Fruit fly (Drosophila melanogaster) whole organism, embryonic: ENCODE data around the gene CG11698.

Experiments
- ATbp ChIP-seq: fragments of 200-800 bp; sonication (Bioruptor generic); optimal IDR thresholded peaks from 2 replicates; lab custom pipeline; 2017; ENCODE audit warnings: missing biosample characterization, mild to moderate bottlenecking, missing genetic modification characterization, missing genetic modification reagents
- Atf3 ChIP-seq: fragments of 200-800 bp; sonication (Bioruptor generic); optimal IDR thresholded peaks from 3 replicates; lab custom pipeline; 2016; ENCODE audit warnings: missing biosample characterization, missing genetic modification characterization
- CG10366 ChIP-seq: fragments of 200-800 bp; sonication (Bioruptor generic); IDR thresholded peaks from 2 replicates; pipeline ENCODE4 v1.3.6; 2022; ENCODE audit warnings: missing biosample characterization, missing genetic modification characterization
- CG11093 ChIP-seq: fragments of 200-800 bp; sonication (Bioruptor generic); IDR thresholded peaks from 3 replicates; pipeline ENCODE4 v1.3.6; 2022; ENCODE audit warnings: missing biosample characterization, missing genetic modification characterization
- CG12104 ChIP-seq: fragments of 200-800 bp; sonication (Bioruptor generic); optimal IDR thresholded peaks from 3 replicates; lab custom pipeline; 2016; ENCODE audit warnings: missing biosample characterization, missing genetic modification characterization
- CG13624 ChIP-seq: fragments of 200-800 bp; sonication (Bioruptor generic); optimal IDR thresholded peaks from 2 replicates; lab custom pipeline; 2016; ENCODE audit warnings: missing biosample characterization, missing genetic modification characterization
- CG15073 ChIP-seq: fragments of 200-800 bp; sonication (Bioruptor generic); optimal IDR thresholded peaks from 2 replicates; lab custom pipeline; 2016; ENCODE audit warnings: missing biosample characterization, missing genetic modification characterization
- CG15479 ChIP-seq: fragments of 200-800 bp; sonication (Bioruptor generic); optimal IDR thresholded peaks from 3 replicates; lab custom pipeline; 2019; ENCODE audit warnings: missing biosample characterization, mild to moderate bottlenecking, missing genetic modification characterization, moderate library complexity
- CG1603 ChIP-seq: fragments of 200-800 bp; sonication (Bioruptor generic); optimal IDR thresholded peaks from 2 replicates; lab custom pipeline; 2019; ENCODE audit warnings: missing biosample characterization, mild to moderate bottlenecking, missing genetic modification characterization, moderate library complexity
- CG16815 ChIP-seq: fragments of 200-800 bp; sonication (Bioruptor generic); optimal IDR thresholded peaks from 3 replicates; lab custom pipeline; 2017; ENCODE audit warnings: missing biosample characterization, mild to moderate bottlenecking, missing genetic modification characterization
- CG2889 ChIP-seq: fragments of 200-800 bp; sonication (Bioruptor generic); IDR thresholded peaks from 3 replicates; pipeline ENCODE4 v1.3.6; 2022; ENCODE audit warnings: missing biosample characterization, missing genetic modification characterization
- CG30020 ChIP-seq: fragments of 200-800 bp; optimal IDR thresholded peaks from 2 replicates; lab custom pipeline; 2019; ENCODE audit warnings: missing biosample characterization, mild to moderate bottlenecking, missing genetic modification characterization, moderate library complexity
- CG31388 ChIP-seq: fragments of 200-800 bp; sonication (Bioruptor generic); optimal IDR thresholded peaks from 2 replicates; lab custom pipeline; 2016; ENCODE audit warnings: missing biosample characterization, missing genetic modification characterization
- CG3163 ChIP-seq: fragments of 200-800 bp; sonication (Bioruptor generic); optimal IDR thresholded peaks from 3 replicates; lab custom pipeline; 2016; ENCODE audit warnings: missing biosample characterization, missing genetic modification characterization
- CG3726 ChIP-seq: fragments of 200-800 bp; sonication (Bioruptor generic); IDR thresholded peaks from 3 replicates; pipeline ENCODE4, ENCODE4 v1.3.6; 2022; ENCODE audit warnings: missing biosample characterization, missing genetic modification characterization
- CG6654 ChIP-seq: fragments of 200-800 bp; sonication (Bioruptor generic); optimal IDR thresholded peaks from 2 replicates; lab custom pipeline; 2017; ENCODE audit warnings: missing biosample characterization, mild to moderate bottlenecking, missing genetic modification characterization
- CG7556 ChIP-seq: fragments of 200-800 bp; sonication (Bioruptor generic); optimal IDR thresholded peaks from 2 replicates; lab custom pipeline; 2017; ENCODE audit warnings: missing biosample characterization, mild to moderate bottlenecking, missing genetic modification characterization
- CG7839 ChIP-seq: fragments of 200-800 bp; sonication (Bioruptor generic); optimal IDR thresholded peaks from 3 replicates; lab custom pipeline; 2018; ENCODE audit warnings: missing biosample characterization, mild to moderate bottlenecking, missing genetic modification characterization, moderate library complexity
- CG8281 ChIP-seq: fragments of 200-800 bp; sonication (Bioruptor generic); optimal IDR thresholded peaks from 2 replicates; lab custom pipeline; 2018; ENCODE audit warnings: missing biosample characterization, mild to moderate bottlenecking, missing genetic modification characterization, moderate library complexity
- CG9876 ChIP-seq: fragments of 200-800 bp; sonication (Bioruptor generic); optimal IDR thresholded peaks from 2 replicates; lab custom pipeline; 2016; ENCODE audit warnings: missing biosample characterization, missing genetic modification characterization
- Camta ChIP-seq: fragments of 200-800 bp; sonication (Bioruptor generic); optimal IDR thresholded peaks from 2 replicates; lab custom pipeline; 2016; ENCODE audit warnings: missing biosample characterization, missing genetic modification characterization
- Deaf1 ChIP-seq: fragments of 200-800 bp; optimal IDR thresholded peaks from 3 replicates; lab custom pipeline; 2019; ENCODE audit warnings: missing biosample characterization, mild to moderate bottlenecking, missing genetic modification characterization, moderate library complexity
- Dref ChIP-seq: fragments of 200-800 bp; sonication (Bioruptor generic); IDR thresholded peaks from 2 replicates; pipeline ENCODE4 v1.3.6; 2022; ENCODE audit warnings: missing biosample characterization, missing genetic modification characterization
- E2f2 ChIP-seq: fragments of 200-800 bp; sonication (Bioruptor generic); IDR thresholded peaks from 2 replicates; pipeline ENCODE4 v1.3.6; 2022; ENCODE audit warnings: missing biosample characterization, missing genetic modification characterization
- HHEX ChIP-seq: fragments of 200-800 bp; sonication (Bioruptor generic); optimal IDR thresholded peaks from 3 replicates; lab custom pipeline; 2017; ENCODE audit warnings: missing biosample characterization, mild to moderate bottlenecking, missing genetic modification characterization, missing genetic modification reagents
- Hey ChIP-seq: fragments of 200-800 bp; sonication (Bioruptor generic); optimal IDR thresholded peaks from 3 replicates; lab custom pipeline; 2018; ENCODE audit warnings: missing biosample characterization, mild to moderate bottlenecking, missing genetic modification characterization
- Jarid2 ChIP-seq: fragments of 200-800 bp; sonication (Bioruptor generic); optimal IDR thresholded peaks from 3 replicates; lab custom pipeline; 2017; ENCODE audit warnings: mild to moderate bottlenecking, missing biosample characterization, missing genetic modification reagents, missing genetic modification characterization
- NFAT ChIP-seq: fragments of 200-800 bp; sonication (Bioruptor generic); IDR thresholded peaks from 2 replicates; pipeline ENCODE4 v1.3.6; 2022; ENCODE audit warnings: missing biosample characterization, missing genetic modification characterization
- Nf-YB ChIP-seq: fragments of 200-800 bp; sonication (Bioruptor generic); optimal IDR thresholded peaks from 3 replicates; lab custom pipeline; 2019; ENCODE audit warnings: missing biosample characterization, mild to moderate bottlenecking, missing genetic modification characterization, moderate library complexity
- Opbp ChIP-seq: fragments of 200-800 bp; sonication (Bioruptor generic); IDR thresholded peaks from 3 replicates; pipeline ENCODE4 v1.3.6; 2022; ENCODE audit warnings: missing biosample characterization, missing genetic modification characterization; ENCODE audit not compliant: partially characterized antibody
- Poxn ChIP-seq: fragments of 200-800 bp; sonication (Bioruptor generic); IDR thresholded peaks from 2 replicates; pipeline ENCODE4 v1.3.6; 2022; ENCODE audit warnings: missing biosample characterization, missing genetic modification characterization
- Sin3A ChIP-seq: fragments of >200 bp; optimal IDR thresholded peaks from 2 replicates; lab custom pipeline; 2018
- Vsx1 ChIP-seq: fragments of 200-800 bp; sonication (Bioruptor generic); optimal IDR thresholded peaks from 2 replicates; lab custom pipeline; 2017; ENCODE audit warnings: missing biosample characterization, mild to moderate bottlenecking, missing genetic modification characterization, missing genetic modification reagents
- dati ChIP-seq: fragments of 200-800 bp; sonication (Bioruptor generic); IDR thresholded peaks from 2 replicates; pipeline ENCODE4 v1.3.6; 2022; ENCODE audit warnings: missing biosample characterization, missing genetic modification characterization
- disco-r ChIP-seq: fragments of 200-800 bp; sonication (Bioruptor generic); optimal IDR thresholded peaks from 2 replicates; lab custom pipeline; 2016; ENCODE audit warnings: missing biosample characterization, missing genetic modification characterization
- fd3F ChIP-seq: fragments of 200-800 bp; sonication (Bioruptor generic); optimal IDR thresholded peaks from 2 replicates; lab custom pipeline; 2018; ENCODE audit warnings: missing biosample characterization, mild to moderate bottlenecking, missing genetic modification characterization, moderate library complexity
- fd96Cb ChIP-seq: fragments of 200-800 bp; sonication (Bioruptor generic); optimal IDR thresholded peaks from 2 replicates; lab custom pipeline; 2018; ENCODE audit warnings: missing biosample characterization, mild to moderate bottlenecking, missing genetic modification characterization, moderate library complexity
- gcm2 ChIP-seq: fragments of 200-800 bp; sonication (Bioruptor generic); optimal IDR thresholded peaks from 2 replicates; lab custom pipeline; 2016; ENCODE audit warnings: missing biosample characterization, missing genetic modification characterization
- hbn ChIP-seq: fragments of 200-800 bp; sonication (Bioruptor generic); IDR thresholded peaks from 2 replicates; pipeline ENCODE4 v1.3.6; 2022; ENCODE audit warnings: missing biosample characterization, missing genetic modification characterization; ENCODE audit not compliant: partially characterized antibody
- kni ChIP-seq: fragments of 200-800 bp; sonication (Bioruptor generic); optimal IDR thresholded peaks from 3 replicates; lab custom pipeline; 2017; ENCODE audit warnings: mild to moderate bottlenecking, missing biosample characterization, missing genetic modification reagents, missing genetic modification characterization
- oc ChIP-seq: fragments of 200-800 bp; sonication (Bioruptor generic); optimal IDR thresholded peaks from 2 replicates; lab custom pipeline; 2018; ENCODE audit warnings: missing biosample characterization, mild to moderate bottlenecking, missing genetic modification characterization, moderate library complexity
- p53 ChIP-seq: fragments of 200-800 bp; sonication (Bioruptor generic); optimal IDR thresholded peaks from 2 replicates; lab custom pipeline; 2016; ENCODE audit warnings: missing biosample characterization, missing genetic modification characterization
- prd ChIP-seq, 3 experiments: fragments of >200 bp in 2 of 3; fragments of 200-800 bp in 1 of 3; sonication (Bioruptor generic) in 1 of 3; optimal IDR thresholded peaks in 2 of 3; IDR thresholded peaks in 1 of 3; 2 replicates in 2 of 3; 3 replicates in 1 of 3; pipeline versions ENCODE4 v1.3.6 to Lab custom; 2017 to 2022; ENCODE audit warnings: missing biosample characterization in 1 of 3, missing genetic modification characterization in 1 of 3
- ro ChIP-seq: fragments of 200-800 bp; sonication (Bioruptor generic); IDR thresholded peaks from 2 replicates; pipeline ENCODE4 v1.3.6; 2022; ENCODE audit warnings: missing biosample characterization, missing genetic modification characterization
- salm ChIP-seq: fragments of 200-800 bp; sonication (Bioruptor generic); optimal IDR thresholded peaks from 2 replicates; lab custom pipeline; 2018; ENCODE audit warnings: missing biosample characterization, mild to moderate bottlenecking, missing genetic modification characterization
- schlank ChIP-seq: fragments of 200-800 bp; sonication (Bioruptor generic); optimal IDR thresholded peaks from 2 replicates; lab custom pipeline; 2018; ENCODE audit warnings: missing biosample characterization, mild to moderate bottlenecking, missing genetic modification characterization
- sd ChIP-seq: fragments of 200-800 bp; sonication (Bioruptor generic); optimal IDR thresholded peaks from 3 replicates; lab custom pipeline; 2018; ENCODE audit warnings: missing biosample characterization, mild to moderate bottlenecking, missing genetic modification characterization, moderate library complexity
- sens ChIP-seq: fragments of 200-800 bp; sonication (Bioruptor generic); peaks from one replicate; lab custom pipeline; 2016; ENCODE audit warnings: missing biosample characterization, missing genetic modification characterization
- sens-2 ChIP-seq: fragments of 200-800 bp; sonication (Bioruptor generic); IDR thresholded peaks from 2 replicates; pipeline ENCODE4 v1.3.6; 2022; ENCODE audit warnings: missing biosample characterization, missing genetic modification characterization
- sob ChIP-seq: fragments of 200-800 bp; sonication (Bioruptor generic); IDR thresholded peaks from 2 replicates; pipeline ENCODE4 v1.3.6; 2022; ENCODE audit warnings: missing biosample characterization, missing genetic modification characterization
- twi ChIP-seq: fragments of 200-800 bp; optimal IDR thresholded peaks from 2 replicates; lab custom pipeline; 2019; ENCODE audit warnings: missing biosample characterization, mild to moderate bottlenecking, missing genetic modification characterization, moderate library complexity

CG11698 gene

dm6 chr3R:8277494-8278293 lies 34.3 kb upstream of the CG11698 start, which contains the start of gene ato (continued):
- TF ChIP-seq Poxn (GFP tag; lab: Robert Waterston, UW) (no peak), CG1603 (tag; lab: Kevin White, UChicago) (no peak), sens (GFP tag; lab: Kevin White, UChicago) (peak; percentile 53), CG30020 (tag; lab: Kevin White, UChicago) (no peak), Deaf1 (tag; lab: Kevin White, UChicago) (peak; percentile 90), disco-r (GFP tag; lab: Kevin White, UChicago) (no peak), twi (no peak), E2f2 (GFP tag; lab: Robert Waterston, UW) (no peak), schlank (no peak), salm (tag; lab: Kevin White, UChicago) (no peak), p53 (no peak), CG6654 (GFP tag; lab: Kevin White, UChicago) (no peak), CG15479 (GFP tag; lab: Kevin White, UChicago) (peak; percentile 94), CG9876 (GFP tag; lab: Kevin White, UChicago) (no peak), CG2889 (no peak), sd (tag; lab: Kevin White, UChicago) (no peak), ro (no peak), Sin3A (lab: Kevin White, UChicago) (no peak), fd3F (GFP tag; lab: Kevin White, UChicago) (no peak), CG15073 (GFP tag; lab: Kevin White, UChicago) (no peak), prd (optimal IDR thresholded peaks at IDR 0.05; lab: Kevin White, UChicago) (no peak), prd (GFP tag; IDR thresholded peaks at IDR 0.05; lab: Robert Waterston, UW) (no peak; the same call in 2 of the 3 replicates), NFAT (GFP tag; lab: Robert Waterston, UW) (no peak), Camta (GFP tag; lab: Kevin White, UChicago) (no peak), CG31388 (no peak), Nf-YB (peak; percentile 94), HHEX (no peak), CG12104 (GFP tag; lab: Kevin White, UChicago) (no peak), dati (GFP tag; lab: Robert Waterston, UW) (no peak), hbn (GFP tag; lab: Robert Waterston, UW) (no peak), Vsx1 (GFP tag; lab: Kevin White, UChicago) (no peak), CG11093 (GFP tag; lab: Robert Waterston, UW) (no peak), Dref (no peak), Atf3 (GFP tag; lab: Kevin White, UChicago) (no peak), sob (GFP tag; lab: Robert Waterston, UW) (no peak), kni (GFP tag; lab: Kevin White, UChicago) (no peak), Hey (no peak), CG16815 (GFP tag; lab: Kevin White, UChicago) (no peak)
- TF ChIP-seq, all 482 proteins: peak for 11

DNA sequence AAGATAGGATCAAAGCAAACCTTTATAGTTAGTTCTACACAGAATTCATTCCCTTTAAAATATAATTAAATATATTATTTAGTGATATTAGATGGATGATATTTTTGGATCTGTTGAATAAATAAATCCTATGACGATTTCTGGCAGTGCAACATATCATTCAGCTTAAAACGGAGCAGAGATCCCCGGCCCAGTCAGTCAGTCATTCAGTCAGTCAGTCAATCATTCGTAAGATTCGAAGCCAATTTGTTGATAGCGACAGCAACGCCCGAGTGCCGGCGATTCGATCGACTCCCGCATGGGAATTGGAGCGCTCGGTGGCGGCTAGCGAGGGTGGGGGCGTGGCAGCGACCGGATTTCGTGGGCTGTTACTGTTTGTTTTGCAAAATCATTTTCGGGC lies 32.0 kb upstream of the CG11698 start:
- no peak for TF ChIP-seq CG7556
- no peak for TF ChIP-seq gcm2 (GFP tag; lab: Kevin White, UChicago)
- no peak for TF ChIP-seq Jarid2 (GFP tag; lab: Kevin White, UChicago)
- 0 out of 3 replicates have a peak, but pooled peaks have one; percentile 32 for TF ChIP-seq Opbp (GFP tag; lab: Robert Waterston, UW)
- no peak for TF ChIP-seq CG13624 (GFP tag; lab: Kevin White, UChicago)
- no peak for TF ChIP-seq oc (tag; lab: Kevin White, UChicago)
- no peak for TF ChIP-seq CG10366 (GFP tag; lab: Robert Waterston, UW)
- no peak for TF ChIP-seq CG3726 (GFP tag; lab: Robert Waterston, UW)
- no peak for TF ChIP-seq fd96Cb (tag; lab: Kevin White, UChicago)
- no peak for TF ChIP-seq sens-2 (GFP tag; lab: Robert Waterston, UW)
- TF ChIP-seq ATbp: no peak
- TF ChIP-seq sens (GFP tag; lab: Kevin White, UChicago): peak; percentile 19
- peak; percentile 90 for TF ChIP-seq CG8281 (tag; lab: Kevin White, UChicago)
- no peak for TF ChIP-seq CG7839 (tag; lab: Kevin White, UChicago)
- TF ChIP-seq CG3163 (GFP tag; lab: Kevin White, UChicago): no peak
- TF ChIP-seq, all 482 proteins: peak for 3
